Fruit fly (Drosophila melanogaster): ENCODE measurements around the gene Or67c.

The Or67c gene

DNA sequence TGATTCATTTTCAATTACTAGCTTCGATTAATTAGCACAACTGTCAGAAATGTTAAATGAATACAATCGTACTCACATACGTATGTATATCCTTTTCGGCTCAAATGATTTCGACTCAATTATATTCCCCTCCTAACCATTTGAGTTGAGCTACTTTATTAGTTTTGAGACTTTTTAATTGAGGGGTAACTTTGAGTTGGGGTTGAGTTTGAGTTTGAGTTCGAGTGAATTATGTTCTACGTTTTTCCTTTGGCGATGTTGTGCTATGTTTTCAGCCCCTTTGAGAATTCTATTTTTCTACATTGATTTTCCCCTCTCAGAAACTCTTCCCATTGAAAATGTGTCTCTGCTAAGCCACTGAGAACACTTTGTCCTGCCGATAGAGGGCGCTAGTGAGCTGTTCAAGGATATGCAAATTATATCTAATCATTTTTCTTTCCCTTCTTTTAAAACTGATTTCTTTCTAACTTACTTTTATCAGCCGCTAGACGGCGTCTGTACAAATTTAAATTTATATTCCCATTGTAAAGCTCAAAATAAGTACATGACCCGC is 1.8 kb upstream of the Or67c start (continued):
- TF ChIP-seq Jarid2 (GFP tag; optimal IDR thresholded peaks at IDR 0.05) (peak; percentile 11), peb (GFP tag; IDR thresholded peaks at IDR 0.05) (no peak), amos (GFP tag; IDR thresholded peaks at IDR 0.05; ENCODE audit: partially characterized antibody) (peak; percentile 17; the same call in 1 of the 2 replicates), stwl (tag; optimal IDR thresholded peaks at IDR 0.05) (peak; percentile 45), so (GFP tag; IDR thresholded peaks at IDR 0.05) (no peak), Fer2 (tag; optimal IDR thresholded peaks at IDR 0.05) (no peak), CTCF (GFP tag; optimal IDR thresholded peaks at IDR 0.05) (peak; percentile 91), Stat92E (GFP tag; optimal IDR thresholded peaks at IDR 0.05) (no peak), mam (GFP tag; optimal IDR thresholded peaks at IDR 0.05) (no peak), CG2712 (tag; optimal IDR thresholded peaks at IDR 0.05) (peak; percentile 12), pros (GFP tag; optimal IDR thresholded peaks at IDR 0.05) (peak; percentile 36), pita (GFP tag; optimal IDR thresholded peaks at IDR 0.05) (peak; percentile 77), CG6272 (GFP tag; IDR thresholded peaks at IDR 0.05) (no peak), Side (GFP tag; optimal IDR thresholded peaks at IDR 0.05) (no peak), CG4707 (GFP tag; optimal IDR thresholded peaks at IDR 0.05) (peak; percentile 9), pnt (GFP tag; optimal IDR thresholded peaks at IDR 0.05) (no peak), zfh2 (GFP tag; optimal IDR thresholded peaks at IDR 0.05) (no peak), run (tag; optimal IDR thresholded peaks at IDR 0.05) (no peak), mld (GFP tag; IDR thresholded peaks at IDR 0.05; ENCODE audit: partially characterized antibody) (0 out of 3 replicates have a peak, but pooled peaks have one; percentile 34), sens-2 (GFP tag; IDR thresholded peaks at IDR 0.05) (no peak; the same call in 1 of the 2 replicates), CG10654 (GFP tag; optimal IDR thresholded peaks at IDR 0.05) (no peak)

DNA sequence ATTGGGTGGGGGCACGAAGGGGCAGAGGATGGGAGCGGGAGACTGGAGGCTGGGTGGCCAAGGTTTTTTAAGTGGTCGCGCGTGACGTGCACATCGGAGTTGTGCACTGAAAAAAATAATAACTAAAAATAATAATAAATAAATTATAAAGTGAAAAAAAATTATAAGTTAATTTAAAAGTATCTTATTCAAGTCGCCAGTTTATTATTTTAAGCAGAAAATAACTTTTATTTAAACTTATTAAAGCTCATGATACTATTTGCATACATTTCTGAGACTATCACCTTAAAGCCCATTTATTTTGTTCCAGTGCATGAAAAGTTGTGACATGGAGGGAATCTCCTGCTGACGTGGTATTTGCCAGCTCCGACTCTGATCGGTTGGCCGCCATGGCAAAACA is 2.3 kb downstream of the Or67c start:
- TF ChIP-seq CG17385 (GFP tag; optimal IDR thresholded peaks at IDR 0.05): peak; percentile 1
- TF ChIP-seq grau (tag; optimal IDR thresholded peaks at IDR 0.05): peak; percentile 18
- no peak for TF ChIP-seq gcm (GFP tag; optimal IDR thresholded peaks at IDR 0.05)
- TF ChIP-seq gem (tag; optimal IDR thresholded peaks at IDR 0.05): peak; percentile 42
- TF ChIP-seq salm (tag; optimal IDR thresholded peaks at IDR 0.05): no peak
- no peak for TF ChIP-seq fru (optimal IDR thresholded peaks at IDR 0.05)
- TF ChIP-seq Sox102F (GFP tag; optimal IDR thresholded peaks at IDR 0.05): peak; percentile 20
- no peak for TF ChIP-seq bigmax (GFP tag; optimal IDR thresholded peaks at IDR 0.05)
- TF ChIP-seq CG8924 (tag; optimal IDR thresholded peaks at IDR 0.05): no peak
- 0 out of 3 replicates have a peak, but pooled peaks have one; percentile 5 for TF ChIP-seq ase (GFP tag; IDR thresholded peaks at IDR 0.05)
- TF ChIP-seq Oli (tag; optimal IDR thresholded peaks at IDR 0.05): peak; percentile 2
- TF ChIP-seq CG31441 (GFP tag; IDR thresholded peaks at IDR 0.05): no peak
- peak; percentile 11 for TF ChIP-seq CG12391 (tag; optimal IDR thresholded peaks at IDR 0.05)
- TF ChIP-seq gfzf (GFP tag; optimal IDR thresholded peaks at IDR 0.05): no peak
- TF ChIP-seq Xbp1 (GFP tag; optimal IDR thresholded peaks at IDR 0.05): peak; percentile 14
- TF ChIP-seq CG3995 (GFP tag; optimal IDR thresholded peaks at IDR 0.05): no peak
- TF ChIP-seq Hand (GFP tag; optimal IDR thresholded peaks at IDR 0.05): no peak
- TF ChIP-seq CG3163 (GFP tag; optimal IDR thresholded peaks at IDR 0.05): no peak
- TF ChIP-seq crol (GFP tag; IDR thresholded peaks at IDR 0.05): 0 out of 2 replicates have a peak, but pooled peaks have one; percentile 3
- no peak for TF ChIP-seq HLH3B (GFP tag; IDR thresholded peaks at IDR 0.05)
- peak in 1 of 2 experiments; percentile 20 for TF ChIP-seq Hr51 (GFP tag; optimal IDR thresholded peaks at IDR 0.05)
